Worm (Caenorhabditis elegans) whole organism, early embryonic: ENCODE results near the gene F49F1.7.

Experiments used
- B0310.2 ChIP-seq: sonication (generic microtip); optimal IDR thresholded peaks from 2 replicates; lab custom pipeline; 2016; ENCODE audit warnings: mild to moderate bottlenecking, missing genetic modification characterization, missing compliant biosample characterization
- F13C5.2 ChIP-seq: sonication (generic microtip); optimal IDR thresholded peaks from 2 replicates; lab custom pipeline; 2017; ENCODE audit warnings: mild to moderate bottlenecking, missing genetic modification characterization, inconsistent platforms, missing compliant biosample characterization
- aly-1 ChIP-seq: sonication (generic microtip); optimal IDR thresholded peaks from 2 replicates; lab custom pipeline; 2016; ENCODE audit warnings: missing genetic modification characterization, missing compliant biosample characterization
- ama-1 ChIP-seq: fragments of 150-350 bp; optimal IDR thresholded peaks from 2 replicates; lab custom pipeline; 2014
- ceh-13 ChIP-seq: fragments of 200-800 bp; sonication (Bioruptor generic); optimal IDR thresholded peaks from 2 replicates; lab custom pipeline; 2018; ENCODE audit warnings: mild to moderate bottlenecking, missing genetic modification characterization, missing compliant biosample characterization
- ceh-36 ChIP-seq: sonication (generic microtip); optimal IDR thresholded peaks from 2 replicates; lab custom pipeline; 2016; ENCODE audit warnings: missing genetic modification characterization, inconsistent platforms, missing compliant biosample characterization
- ets-7 ChIP-seq: sonication (generic microtip); optimal IDR thresholded peaks from 2 replicates; lab custom pipeline; 2016; ENCODE audit warnings: missing genotype, missing genetic modification characterization, missing compliant biosample characterization
- flt-1 ChIP-seq: fragments of 200-800 bp; sonication (Bioruptor generic); IDR thresholded peaks from 2 replicates; pipeline ENCODE4 v1.3.6; 2022; ENCODE audit warnings: missing genetic modification characterization, missing compliant biosample characterization
- hmbx-1 ChIP-seq: sonication (generic microtip); optimal IDR thresholded peaks from 2 replicates; lab custom pipeline; 2016; ENCODE audit warnings: mild to moderate bottlenecking, missing genetic modification characterization, missing compliant biosample characterization
- hmg-4 ChIP-seq: fragments of 200-800 bp; sonication (Bioruptor generic); optimal IDR thresholded peaks from 2 replicates; lab custom pipeline; 2018; ENCODE audit warnings: mild to moderate bottlenecking, missing genetic modification characterization, missing compliant biosample characterization
- hnd-1 ChIP-seq: sonication (generic microtip); optimal IDR thresholded peaks from 2 replicates; lab custom pipeline; 2016; ENCODE audit warnings: missing genetic modification characterization, missing compliant biosample characterization
- pes-1 ChIP-seq: fragments of 200-800 bp; sonication (Bioruptor generic); IDR thresholded peaks from 2 replicates; pipeline ENCODE4 v1.3.6; 2022; ENCODE audit warnings: missing genetic modification reagents, missing genetic modification characterization, missing compliant biosample characterization
- scrt-1 ChIP-seq: fragments of 200-800 bp; sonication (Bioruptor generic); IDR thresholded peaks from 2 replicates; pipeline ENCODE4 v1.3.6; 2022; ENCODE audit warnings: missing genetic modification characterization, missing compliant biosample characterization
- sea-1 ChIP-seq: fragments of 200-800 bp; sonication (Bioruptor generic); conservative IDR thresholded peaks from 2 replicates; pipeline ENCODE4 v1.3.6; 2022; ENCODE audit warnings: missing genetic modification characterization, missing compliant biosample characterization
- tbx-11 ChIP-seq: fragments of 200-800 bp; sonication (Bioruptor generic); IDR thresholded peaks from 2 replicates; pipeline ENCODE4 v1.3.6; 2022; ENCODE audit warnings: missing genetic modification characterization, missing compliant biosample characterization
- tbx-37 ChIP-seq: fragments of 200-800 bp; sonication (Bioruptor generic); conservative IDR thresholded peaks from 2 replicates; pipeline ENCODE4 v1.3.6; 2022; ENCODE audit warnings: missing genetic modification reagents, missing genetic modification characterization, missing compliant biosample characterization
- tra-4 ChIP-seq: sonication (generic microtip); optimal IDR thresholded peaks from 2 replicates; lab custom pipeline; 2017; ENCODE audit warnings: missing genetic modification characterization, missing compliant biosample characterization

The F49F1.7 gene

ce11 chrIV:4096940-4097339, 28.6 kb downstream of the F49F1.7 start:
- TF ChIP-seq sea-1 (GFP tag; lab: Robert Waterston, UW) (no peak), ceh-13 (GFP tag; lab: Kevin White, UChicago) (no peak), aly-1 (no peak), B0310.2 (tag; lab: Kevin White, UChicago) (no peak)

- TF ChIP-seq flt-1 (GFP tag; lab: Robert Waterston, UW) (no peak), hnd-1 (no peak)
Measured at ce11 chrIV:4094364-4094763, 31.2 kb downstream of the F49F1.7 start.

- TF ChIP-seq F13C5.2 (tag; lab: Kevin White, UChicago) (no peak), aly-1 (no peak)
Measured at ce11 chrIV:4093087-4093486, 32.5 kb downstream of the F49F1.7 start.

- TF ChIP-seq scrt-1 (no peak), ama-1 (no peak), tra-4 (no peak), pes-1 (GFP tag; lab: Robert Waterston, UW) (no peak), hnd-1 (no peak), B0310.2 (tag; lab: Kevin White, UChicago) (no peak), sea-1 (GFP tag; lab: Robert Waterston, UW) (no peak), F13C5.2 (tag; lab: Kevin White, UChicago) (no peak), tbx-37 (no peak)
Measured at ce11 chrIV:4085787-4086262, 39.7 kb downstream of the F49F1.7 start, which contains the start of gene C35B1.2. TSS of gene C35B1.2 (plus strand) at chrIV:4086212.

- TF ChIP-seq pes-1 (GFP tag; lab: Robert Waterston, UW), result no peak
- TF ChIP-seq tbx-37, result no peak
- no peak for TF ChIP-seq F13C5.2 (tag; lab: Kevin White, UChicago)
- no peak for TF ChIP-seq ceh-13 (GFP tag; lab: Kevin White, UChicago)
- no peak for TF ChIP-seq sea-1 (GFP tag; lab: Robert Waterston, UW)
- TF ChIP-seq ets-7 (tag; lab: Kevin White, UChicago), result no peak
- no peak for TF ChIP-seq tra-4
- TF ChIP-seq hnd-1, result no peak
- no peak for TF ChIP-seq scrt-1
- TF ChIP-seq ceh-36 (tag; lab: Kevin White, UChicago), result no peak
Measured at ce11 chrIV:4085022-4085421, 40.5 kb downstream of the F49F1.7 start.

- TF ChIP-seq tbx-11 (GFP tag; lab: Robert Waterston, UW) (no peak), hmg-4 (GFP tag; lab: Kevin White, UChicago) (no peak), aly-1 (no peak), ceh-13 (GFP tag; lab: Kevin White, UChicago) (no peak), tbx-37 (no peak), hnd-1 (no peak), pes-1 (GFP tag; lab: Robert Waterston, UW) (no peak), ceh-36 (tag; lab: Kevin White, UChicago) (no peak), flt-1 (GFP tag; lab: Robert Waterston, UW) (no peak), ets-7 (tag; lab: Kevin White, UChicago) (no peak), tra-4 (no peak), B0310.2 (tag; lab: Kevin White, UChicago) (no peak), scrt-1 (no peak), hmbx-1 (tag; lab: Kevin White, UChicago) (no peak), sea-1 (GFP tag; lab: Robert Waterston, UW) (no peak), F13C5.2 (tag; lab: Kevin White, UChicago) (no peak), ama-1 (no peak)
Measured at ce11 chrIV:4084109-4084508, 41.4 kb downstream of the F49F1.7 start, which contains the start of gene C35B1.5. TSS of gene C35B1.5 (minus strand) at chrIV:4084209.

ce11 chrIV:4083094-4083493, 42.5 kb downstream of the F49F1.7 start:
- TF ChIP-seq hnd-1 (no peak), B0310.2 (tag; lab: Kevin White, UChicago) (no peak)

- TF ChIP-seq flt-1 (GFP tag; lab: Robert Waterston, UW) (no peak), hnd-1 (no peak), sea-1 (GFP tag; lab: Robert Waterston, UW) (no peak), aly-1 (no peak)
Measured at ce11 chrIV:4082599-4082998, 43.0 kb downstream of the F49F1.7 start.

- TF ChIP-seq pes-1 (GFP tag; lab: Robert Waterston, UW), result no peak
Measured at ce11 chrIV:4080846-4081245, 44.7 kb downstream of the F49F1.7 start, which contains the start of the genes C35B1.9 and C35B1.3. TSS of gene C35B1.9 (minus strand) at chrIV:4080946. TSS of gene C35B1.3 (plus strand) at chrIV:4081151.

- TF ChIP-seq hnd-1 (no peak), pes-1 (GFP tag; lab: Robert Waterston, UW) (no peak), scrt-1 (no peak), flt-1 (GFP tag; lab: Robert Waterston, UW) (no peak), ets-7 (tag; lab: Kevin White, UChicago) (no peak), hmbx-1 (tag; lab: Kevin White, UChicago) (no peak), aly-1 (no peak), tra-4 (no peak), B0310.2 (tag; lab: Kevin White, UChicago) (no peak), F13C5.2 (tag; lab: Kevin White, UChicago) (no peak), ceh-13 (GFP tag; lab: Kevin White, UChicago) (no peak), sea-1 (GFP tag; lab: Robert Waterston, UW) (no peak), ceh-36 (tag; lab: Kevin White, UChicago) (no peak), tbx-11 (GFP tag; lab: Robert Waterston, UW) (no peak), hmg-4 (GFP tag; lab: Kevin White, UChicago) (no peak), tbx-37 (no peak), ama-1 (no peak)
Measured at ce11 chrIV:4079514-4079913, 46.0 kb downstream of the F49F1.7 start, which contains the start of gene C35B1.4. TSS of gene C35B1.4 (plus strand) at chrIV:4079814.
